Worm (Caenorhabditis elegans): ENCODE measurements around the gene cutl-25.

DNA sequence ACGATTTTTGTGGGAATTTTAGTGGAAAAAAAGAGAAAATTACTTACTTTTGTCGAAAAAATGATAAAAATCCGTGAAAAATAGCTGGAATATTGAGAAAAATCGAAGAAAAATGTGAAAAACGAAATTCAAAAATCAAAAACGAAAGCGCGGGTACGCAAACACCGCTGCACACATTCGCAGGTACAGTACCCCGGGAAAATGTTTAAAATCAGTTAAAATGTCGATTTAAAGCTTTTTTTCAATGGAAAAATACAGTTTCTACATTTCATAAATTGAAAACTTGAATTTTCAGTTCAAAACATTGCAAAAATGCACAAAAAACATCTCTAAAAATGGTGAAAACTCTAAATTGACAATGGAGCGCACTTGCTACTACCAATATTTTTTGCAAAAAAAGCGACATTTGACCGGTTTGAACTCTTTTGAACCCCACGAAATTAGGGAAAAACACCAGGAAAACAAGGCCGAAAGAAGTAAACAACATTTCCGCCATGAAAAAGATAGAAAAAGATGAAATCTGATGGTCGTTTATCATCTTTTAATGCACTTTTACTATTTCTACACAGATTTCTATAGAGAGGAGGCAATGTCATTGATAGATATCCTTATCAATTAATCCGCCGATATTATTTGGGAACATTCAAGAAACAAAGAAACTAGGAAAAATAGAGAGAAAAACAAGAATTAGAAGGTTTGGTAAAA, 6.1 kb downstream of the cutl-25 start, which contains the start of gene daf-2:
- no peak for TF ChIP-seq him-1 (tag; optimal IDR thresholded peaks at IDR 0.05)
- TF ChIP-seq W03F9.2 (tag; optimal IDR thresholded peaks at IDR 0.05) = peak; percentile 15
- no peak for TF ChIP-seq dao-5 (tag; optimal IDR thresholded peaks at IDR 0.05)

All from whole organism, L4/young adult.